Worm (Caenorhabditis elegans) whole organism, early embryonic: ENCODE data around the gene lelo-1.
A peak's percentile ranks its signal among the peaks of the same experiment; 100 is the strongest.

Source experiments
- B0310.2 ChIP-seq: sonication (generic microtip); optimal IDR thresholded peaks from 2 replicates; lab custom pipeline; 2016; ENCODE audit warnings: mild to moderate bottlenecking, missing genetic modification characterization, missing compliant biosample characterization
- F13C5.2 ChIP-seq: sonication (generic microtip); optimal IDR thresholded peaks from 2 replicates; lab custom pipeline; 2017; ENCODE audit warnings: mild to moderate bottlenecking, missing genetic modification characterization, inconsistent platforms, missing compliant biosample characterization
- aly-1 ChIP-seq: sonication (generic microtip); optimal IDR thresholded peaks from 2 replicates; lab custom pipeline; 2016; ENCODE audit warnings: missing genetic modification characterization, missing compliant biosample characterization
- ama-1 ChIP-seq: fragments of 150-350 bp; optimal IDR thresholded peaks from 2 replicates; lab custom pipeline; 2014
- ceh-13 ChIP-seq: fragments of 200-800 bp; sonication (Bioruptor generic); optimal IDR thresholded peaks from 2 replicates; lab custom pipeline; 2018; ENCODE audit warnings: mild to moderate bottlenecking, missing genetic modification characterization, missing compliant biosample characterization
- ceh-36 ChIP-seq: sonication (generic microtip); optimal IDR thresholded peaks from 2 replicates; lab custom pipeline; 2016; ENCODE audit warnings: missing genetic modification characterization, inconsistent platforms, missing compliant biosample characterization
- ets-7 ChIP-seq: sonication (generic microtip); optimal IDR thresholded peaks from 2 replicates; lab custom pipeline; 2016; ENCODE audit warnings: missing genotype, missing genetic modification characterization, missing compliant biosample characterization
- flt-1 ChIP-seq: fragments of 200-800 bp; sonication (Bioruptor generic); IDR thresholded peaks from 2 replicates; pipeline ENCODE4 v1.3.6; 2022; ENCODE audit warnings: missing genetic modification characterization, missing compliant biosample characterization
- hmbx-1 ChIP-seq: sonication (generic microtip); optimal IDR thresholded peaks from 2 replicates; lab custom pipeline; 2016; ENCODE audit warnings: mild to moderate bottlenecking, missing genetic modification characterization, missing compliant biosample characterization
- hmg-4 ChIP-seq: fragments of 200-800 bp; sonication (Bioruptor generic); optimal IDR thresholded peaks from 2 replicates; lab custom pipeline; 2018; ENCODE audit warnings: mild to moderate bottlenecking, missing genetic modification characterization, missing compliant biosample characterization
- hnd-1 ChIP-seq: sonication (generic microtip); optimal IDR thresholded peaks from 2 replicates; lab custom pipeline; 2016; ENCODE audit warnings: missing genetic modification characterization, missing compliant biosample characterization
- pes-1 ChIP-seq: fragments of 200-800 bp; sonication (Bioruptor generic); IDR thresholded peaks from 2 replicates; pipeline ENCODE4 v1.3.6; 2022; ENCODE audit warnings: missing genetic modification reagents, missing genetic modification characterization, missing compliant biosample characterization
- scrt-1 ChIP-seq: fragments of 200-800 bp; sonication (Bioruptor generic); IDR thresholded peaks from 2 replicates; pipeline ENCODE4 v1.3.6; 2022; ENCODE audit warnings: missing genetic modification characterization, missing compliant biosample characterization
- sea-1 ChIP-seq: fragments of 200-800 bp; sonication (Bioruptor generic); conservative IDR thresholded peaks from 2 replicates; pipeline ENCODE4 v1.3.6; 2022; ENCODE audit warnings: missing genetic modification characterization, missing compliant biosample characterization
- tbx-11 ChIP-seq: fragments of 200-800 bp; sonication (Bioruptor generic); IDR thresholded peaks from 2 replicates; pipeline ENCODE4 v1.3.6; 2022; ENCODE audit warnings: missing genetic modification characterization, missing compliant biosample characterization
- tbx-37 ChIP-seq: fragments of 200-800 bp; sonication (Bioruptor generic); conservative IDR thresholded peaks from 2 replicates; pipeline ENCODE4 v1.3.6; 2022; ENCODE audit warnings: missing genetic modification reagents, missing genetic modification characterization, missing compliant biosample characterization
- tra-4 ChIP-seq: sonication (generic microtip); optimal IDR thresholded peaks from 2 replicates; lab custom pipeline; 2017; ENCODE audit warnings: missing genetic modification characterization, missing compliant biosample characterization

Gene lelo-1

DNA sequence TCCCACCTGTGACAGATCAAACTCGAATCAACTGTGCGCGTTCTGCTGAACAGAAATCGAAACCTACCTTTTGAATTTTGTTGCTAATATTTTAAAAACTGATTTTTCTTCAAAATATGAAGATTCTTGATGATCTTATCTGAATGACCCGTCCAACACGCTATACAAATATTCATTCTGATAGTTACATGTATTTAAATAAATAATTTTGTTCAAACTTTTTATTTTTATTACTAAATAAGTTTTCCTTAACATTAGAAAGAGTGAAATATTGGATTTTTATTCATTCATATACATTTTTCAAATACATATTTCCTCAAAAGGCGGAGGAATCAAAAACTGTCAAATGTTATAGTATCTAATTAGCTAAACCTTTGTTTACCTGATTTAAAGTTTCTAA lies 21.8 kb downstream of the lelo-1 start, which contains the start of gene F13H8.8:
TSS of gene F13H8.8 (minus strand) at position 101 of the 400 bp plus-strand sequence.
- TF ChIP-seq ceh-13 (no peak), tra-4 (tag; lab: Kevin White, UChicago) (no peak), ceh-36 (no peak), sea-1 (no peak), scrt-1 (no peak), tbx-37 (GFP tag; lab: Robert Waterston, UW) (no peak), flt-1 (GFP tag; lab: Robert Waterston, UW) (no peak), B0310.2 (tag; lab: Kevin White, UChicago) (no peak), ama-1 (lab: Kevin White, UChicago) (no peak), hnd-1 (no peak), hmbx-1 (tag; lab: Kevin White, UChicago) (no peak), aly-1 (tag; lab: Kevin White, UChicago) (no peak)

DNA sequence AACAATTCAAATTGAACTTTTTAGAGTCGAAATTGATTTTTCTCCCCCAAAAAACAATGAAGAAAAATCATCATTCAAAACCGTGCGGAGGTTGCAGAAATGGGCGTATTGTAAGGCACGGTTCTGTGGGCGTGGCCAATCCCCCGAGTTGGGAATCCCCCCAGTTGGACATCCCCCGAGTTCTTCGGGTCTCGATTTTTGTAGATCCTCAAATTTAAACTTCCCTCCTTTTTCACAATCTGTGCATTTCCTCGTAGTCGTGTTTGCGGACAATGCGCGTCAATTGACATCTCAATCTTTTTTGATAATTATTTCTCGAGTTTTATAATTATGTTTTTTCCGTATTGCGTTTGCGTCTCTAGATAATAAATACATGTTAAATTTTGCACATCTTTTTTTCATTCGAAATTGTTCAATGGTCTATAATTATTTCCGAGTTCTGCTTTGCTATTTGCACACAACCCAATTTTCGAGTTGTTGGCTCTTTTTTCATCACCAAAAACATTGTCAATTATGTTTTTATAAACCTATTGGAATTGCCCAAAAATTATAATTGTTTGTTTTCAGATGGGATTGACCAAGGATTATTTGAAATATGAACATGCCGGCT lies 23.8 kb downstream of the lelo-1 start, which contains the start of gene F13H8.2:
TSS of gene F13H8.2 (plus strand) at position 560 of the 610 bp plus-strand sequence.
- no peak for TF ChIP-seq hmbx-1 (tag; lab: Kevin White, UChicago)
- TF ChIP-seq tra-4 (tag; lab: Kevin White, UChicago), result no peak
- TF ChIP-seq ets-7, result no peak
- TF ChIP-seq flt-1 (GFP tag; lab: Robert Waterston, UW), result peak; percentile 23; the same call in 1 of the 2 replicates
- no peak for TF ChIP-seq sea-1
- peak; percentile 51; the same call in 1 of the 2 replicates for TF ChIP-seq tbx-37 (GFP tag; lab: Robert Waterston, UW)
- no peak for TF ChIP-seq hmg-4 (GFP tag; lab: Kevin White, UChicago)
- TF ChIP-seq ceh-13, result no peak
- TF ChIP-seq F13C5.2 (tag; lab: Kevin White, UChicago), result peak; percentile 28
- peak; percentile 73; the same call in 1 of the 2 replicates for TF ChIP-seq scrt-1
- peak; percentile 47 for TF ChIP-seq ceh-36
- TF ChIP-seq ama-1 (lab: Kevin White, UChicago), result no peak
- TF ChIP-seq B0310.2 (tag; lab: Kevin White, UChicago), result no peak
- no peak; the same call in 1 of the 2 replicates for TF ChIP-seq pes-1
- no peak for TF ChIP-seq hnd-1
- TF ChIP-seq aly-1 (tag; lab: Kevin White, UChicago), result no peak
- 0 out of 2 replicates have a peak, but pooled peaks have one; percentile 23 for TF ChIP-seq tbx-11

DNA sequence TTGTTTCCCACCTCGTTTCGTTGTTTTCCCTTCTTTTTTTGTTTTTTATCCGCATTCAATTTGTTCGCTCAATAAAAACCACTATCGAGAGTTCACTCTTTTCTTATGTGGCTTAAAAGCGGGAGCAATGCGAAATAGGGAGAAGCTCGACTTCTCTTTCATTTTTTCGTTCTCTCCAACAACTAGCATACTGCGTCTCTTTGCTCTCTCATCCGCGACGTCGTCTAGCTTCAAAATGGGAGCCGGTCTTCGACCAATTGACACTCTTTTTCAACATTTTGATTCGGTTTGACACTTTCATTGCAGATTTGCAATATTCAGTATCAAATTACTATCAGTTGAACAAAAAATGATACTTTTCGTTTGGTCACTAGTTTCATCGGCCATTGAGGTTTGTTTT lies 27.8 kb downstream of the lelo-1 start, which contains the start of gene bpl-1:
TSS of gene bpl-1 (plus strand) at position 301 of the 400 bp plus-strand sequence.
- TF ChIP-seq ama-1 (lab: Kevin White, UChicago) (no peak), ets-7 (no peak), ceh-13 (no peak), tra-4 (tag; lab: Kevin White, UChicago) (no peak), tbx-11 (no peak), scrt-1 (no peak), tbx-37 (GFP tag; lab: Robert Waterston, UW) (no peak), F13C5.2 (tag; lab: Kevin White, UChicago) (no peak)

DNA sequence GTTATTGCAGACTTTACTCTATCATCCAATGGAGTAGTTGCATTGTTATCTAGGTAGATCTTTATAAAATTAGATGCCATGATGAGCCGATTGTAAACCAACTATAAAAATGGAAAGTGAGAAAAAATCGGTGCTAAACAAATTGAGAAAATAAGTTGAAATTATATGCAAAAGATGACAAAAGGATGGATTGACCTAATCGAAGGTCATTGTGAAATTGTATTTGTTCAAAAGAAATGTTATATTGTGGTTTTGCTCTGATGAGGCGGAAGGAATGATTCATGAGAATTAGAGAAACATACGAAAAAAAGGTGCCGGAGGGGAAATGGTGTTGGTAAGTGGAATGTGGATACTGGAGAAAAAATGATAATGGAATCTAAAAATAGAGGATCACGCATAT lies 34.8 kb downstream of the lelo-1 start, which contains the start of gene scly-1:
TSS of gene scly-1 (minus strand) at position 101 of the 400 bp plus-strand sequence.
- TF ChIP-seq aly-1 (tag; lab: Kevin White, UChicago) (no peak), scrt-1 (no peak), ceh-13 (no peak), tbx-37 (GFP tag; lab: Robert Waterston, UW) (no peak), tra-4 (tag; lab: Kevin White, UChicago) (no peak), hnd-1 (no peak), pes-1 (no peak), sea-1 (no peak), B0310.2 (tag; lab: Kevin White, UChicago) (no peak), hmg-4 (GFP tag; lab: Kevin White, UChicago) (no peak), flt-1 (GFP tag; lab: Robert Waterston, UW) (no peak), ceh-36 (no peak), ama-1 (lab: Kevin White, UChicago) (no peak), tbx-11 (no peak), F13C5.2 (tag; lab: Kevin White, UChicago) (no peak), hmbx-1 (tag; lab: Kevin White, UChicago) (no peak), ets-7 (no peak)

DNA sequence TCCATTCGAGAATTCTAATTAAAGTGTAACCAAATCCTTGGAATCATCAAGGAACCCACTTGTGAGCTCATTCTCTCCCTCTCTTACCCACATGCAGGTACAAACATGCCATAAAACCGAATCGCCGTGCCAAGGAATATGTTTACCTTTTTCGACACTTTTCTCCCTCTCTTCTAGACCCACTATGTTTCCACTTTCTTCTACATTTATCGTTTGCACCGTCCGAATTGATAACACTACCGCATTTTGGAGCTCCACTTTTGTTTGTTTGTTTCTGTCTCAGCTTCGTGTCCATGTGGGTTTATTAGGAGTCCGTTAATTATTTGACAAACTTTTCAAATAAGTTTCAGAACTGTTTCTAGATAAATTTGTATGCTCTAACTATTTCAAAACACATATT lies 35.7 kb downstream of the lelo-1 start:
- TF ChIP-seq pes-1, result no peak
- no peak for TF ChIP-seq tra-4 (tag; lab: Kevin White, UChicago)
- no peak for TF ChIP-seq B0310.2 (tag; lab: Kevin White, UChicago)
- no peak for TF ChIP-seq ama-1 (lab: Kevin White, UChicago)
- no peak for TF ChIP-seq ceh-36
- no peak for TF ChIP-seq hnd-1
- TF ChIP-seq flt-1 (GFP tag; lab: Robert Waterston, UW), result no peak
- TF ChIP-seq F13C5.2 (tag; lab: Kevin White, UChicago), result no peak
- no peak for TF ChIP-seq aly-1 (tag; lab: Kevin White, UChicago)
- no peak for TF ChIP-seq ets-7
- TF ChIP-seq ceh-13, result no peak
- TF ChIP-seq hmg-4 (GFP tag; lab: Kevin White, UChicago), result no peak
- TF ChIP-seq tbx-11, result no peak
- TF ChIP-seq scrt-1, result no peak
- TF ChIP-seq tbx-37 (GFP tag; lab: Robert Waterston, UW), result no peak
- no peak for TF ChIP-seq hmbx-1 (tag; lab: Kevin White, UChicago)

DNA sequence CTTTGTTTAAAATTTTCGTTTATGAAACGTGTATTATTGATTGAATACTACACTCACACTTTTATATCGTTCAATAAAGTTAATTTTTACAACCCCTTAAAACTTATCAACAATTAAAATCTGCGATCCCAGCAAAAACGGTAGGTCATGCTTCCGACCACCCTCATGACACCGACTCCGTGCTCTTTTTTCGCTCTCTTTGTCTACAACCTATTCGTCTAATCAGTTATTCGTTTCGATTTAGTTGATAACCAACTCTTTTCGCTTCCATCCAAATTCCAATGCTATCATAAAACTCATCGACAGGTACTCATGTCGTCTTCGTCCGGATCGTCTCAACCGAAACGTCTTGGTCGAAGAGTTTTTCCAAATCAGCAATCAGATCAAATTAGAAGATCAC lies 36.9 kb downstream of the lelo-1 start, which contains the start of gene F13H8.1:
TSS of gene F13H8.1 (plus strand) at position 311 of the 400 bp plus-strand sequence.
- TF ChIP-seq hnd-1 (no peak), aly-1 (tag; lab: Kevin White, UChicago) (no peak), tbx-11 (no peak), hmbx-1 (tag; lab: Kevin White, UChicago) (no peak), scrt-1 (no peak), ceh-36 (no peak), tra-4 (tag; lab: Kevin White, UChicago) (no peak), hmg-4 (GFP tag; lab: Kevin White, UChicago) (no peak), B0310.2 (tag; lab: Kevin White, UChicago) (no peak), tbx-37 (GFP tag; lab: Robert Waterston, UW) (no peak), ama-1 (lab: Kevin White, UChicago) (no peak)

DNA sequence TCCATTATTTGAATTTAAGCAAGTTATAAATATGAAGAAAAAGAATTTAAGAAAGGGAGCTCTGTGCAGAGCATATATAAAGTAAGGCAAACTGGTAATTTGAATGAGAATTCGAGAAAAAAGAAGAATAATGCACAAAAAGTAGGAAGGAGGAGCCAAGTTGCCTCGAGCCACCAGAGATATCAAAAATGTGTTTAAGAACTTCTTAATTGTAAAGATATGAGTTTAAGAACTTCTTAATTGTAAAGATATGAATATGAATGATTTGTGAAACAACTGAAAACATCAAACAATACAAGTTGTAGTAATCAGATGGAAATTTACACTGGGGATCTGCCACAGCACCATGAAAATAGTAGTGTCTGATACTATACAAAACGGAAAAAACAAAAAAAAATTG lies 40.7 kb downstream of the lelo-1 start, which contains the start of gene F13H8.6:
TSS of gene F13H8.6 (minus strand) at position 101 of the 400 bp plus-strand sequence.
- TF ChIP-seq tbx-11, result no peak
- no peak for TF ChIP-seq B0310.2 (tag; lab: Kevin White, UChicago)
